Fruit fly (Drosophila melanogaster): ENCODE results near the gene CG14840.

CG14840 gene

DNA sequence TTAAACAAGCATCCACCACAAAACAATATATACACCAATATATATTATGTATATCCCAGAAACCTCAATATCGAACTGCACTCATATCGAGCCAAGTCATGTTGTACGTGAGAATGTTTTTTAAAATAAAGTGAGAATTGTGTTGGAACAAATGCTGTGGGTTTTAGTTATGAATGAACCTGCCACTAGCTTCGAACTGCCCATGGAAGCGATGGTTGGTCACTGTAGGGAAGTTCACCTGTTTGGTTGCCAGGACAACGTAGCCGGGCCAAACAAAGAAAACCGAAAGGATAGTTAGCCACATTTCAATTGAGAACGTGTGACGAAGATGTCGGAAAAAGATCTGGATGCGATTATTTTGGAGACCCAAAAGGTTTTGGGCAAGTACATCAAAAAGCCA is 41.1 kb upstream of the CG14840 start, which contains the start of gene IFT54:
IFT54 (plus strand) TSS at position 301 of the 400 bp plus-strand sequence.
- TF ChIP-seq Rel (GFP tag; optimal IDR thresholded peaks at IDR 0.05), result no peak
- TF ChIP-seq Rel (tag; optimal IDR thresholded peaks at IDR 0.05), result no peak
- TF ChIP-seq usp (GFP tag; optimal IDR thresholded peaks at IDR 0.05), result no peak
- TF ChIP-seq Hr83 (GFP tag; optimal IDR thresholded peaks at IDR 0.05; ENCODE audit: poor library complexity, severe bottlenecking), result no peak
- TF ChIP-seq pan (optimal IDR thresholded peaks at IDR 0.05), result no peak
- no peak for TF ChIP-seq CG9705 (GFP tag; optimal IDR thresholded peaks at IDR 0.05)
- no peak for TF ChIP-seq sv (GFP tag; optimal IDR thresholded peaks at IDR 0.05)
- no peak for TF ChIP-seq Vsx2 (GFP tag; optimal IDR thresholded peaks at IDR 0.05; ENCODE audit: partially characterized antibody)
- TF ChIP-seq tai (GFP tag; optimal IDR thresholded peaks at IDR 0.05), result no peak
- no peak for TF ChIP-seq br (GFP tag; optimal IDR thresholded peaks at IDR 0.05)
- no peak for TF ChIP-seq jim (GFP tag; optimal IDR thresholded peaks at IDR 0.05)
- no peak for TF ChIP-seq Jra (GFP tag; optimal IDR thresholded peaks at IDR 0.05)
- TF ChIP-seq sage (GFP tag; optimal IDR thresholded peaks at IDR 0.05), result no peak
- no peak for TF ChIP-seq Myc (optimal IDR thresholded peaks at IDR 0.05)
- no peak for TF ChIP-seq Dfd (GFP tag; optimal IDR thresholded peaks at IDR 0.05)
- no peak for TF ChIP-seq CrebA (GFP tag; optimal IDR thresholded peaks at IDR 0.05; ENCODE audit: borderline replicate concordance)
- no peak for TF ChIP-seq Sp1 (GFP tag; optimal IDR thresholded peaks at IDR 0.05)
- no peak for TF ChIP-seq dl (GFP tag; optimal IDR thresholded peaks at IDR 0.05; ENCODE audit: insufficient read depth in 1 of 2, partially characterized antibody in 2 of 2)
- TF ChIP-seq h (GFP tag; optimal IDR thresholded peaks at IDR 0.05), result no peak

DNA sequence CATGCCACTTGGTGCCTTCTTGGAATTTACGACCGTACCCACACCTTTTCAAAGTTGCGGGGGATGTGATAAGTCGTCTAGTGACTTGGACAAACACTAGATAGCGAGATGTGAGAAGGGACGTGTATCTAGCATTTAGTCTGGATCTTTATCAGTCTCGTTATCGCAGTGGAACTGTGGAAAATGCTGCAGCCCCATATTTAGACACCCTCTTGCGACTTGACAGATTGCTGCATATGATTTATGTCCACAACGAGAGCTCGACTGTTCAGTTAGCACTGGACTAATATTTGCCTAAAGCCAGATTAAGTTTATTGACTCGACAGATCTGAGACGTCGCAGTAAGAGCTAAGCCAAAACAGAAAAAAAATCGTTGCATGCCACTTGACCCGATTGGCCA is 38.9 kb upstream of the CG14840 start:
- TF ChIP-seq N (GFP tag; optimal IDR thresholded peaks at IDR 0.05) (no peak), psq (GFP tag; optimal IDR thresholded peaks at IDR 0.05) (no peak), sv (GFP tag; optimal IDR thresholded peaks at IDR 0.05) (no peak), Hr83 (GFP tag; optimal IDR thresholded peaks at IDR 0.05; ENCODE audit: poor library complexity, severe bottlenecking) (no peak), h (GFP tag; optimal IDR thresholded peaks at IDR 0.05) (no peak), jim (GFP tag; optimal IDR thresholded peaks at IDR 0.05) (no peak), dsf (GFP tag; optimal IDR thresholded peaks at IDR 0.05; ENCODE audit: borderline replicate concordance) (no peak)

DNA sequence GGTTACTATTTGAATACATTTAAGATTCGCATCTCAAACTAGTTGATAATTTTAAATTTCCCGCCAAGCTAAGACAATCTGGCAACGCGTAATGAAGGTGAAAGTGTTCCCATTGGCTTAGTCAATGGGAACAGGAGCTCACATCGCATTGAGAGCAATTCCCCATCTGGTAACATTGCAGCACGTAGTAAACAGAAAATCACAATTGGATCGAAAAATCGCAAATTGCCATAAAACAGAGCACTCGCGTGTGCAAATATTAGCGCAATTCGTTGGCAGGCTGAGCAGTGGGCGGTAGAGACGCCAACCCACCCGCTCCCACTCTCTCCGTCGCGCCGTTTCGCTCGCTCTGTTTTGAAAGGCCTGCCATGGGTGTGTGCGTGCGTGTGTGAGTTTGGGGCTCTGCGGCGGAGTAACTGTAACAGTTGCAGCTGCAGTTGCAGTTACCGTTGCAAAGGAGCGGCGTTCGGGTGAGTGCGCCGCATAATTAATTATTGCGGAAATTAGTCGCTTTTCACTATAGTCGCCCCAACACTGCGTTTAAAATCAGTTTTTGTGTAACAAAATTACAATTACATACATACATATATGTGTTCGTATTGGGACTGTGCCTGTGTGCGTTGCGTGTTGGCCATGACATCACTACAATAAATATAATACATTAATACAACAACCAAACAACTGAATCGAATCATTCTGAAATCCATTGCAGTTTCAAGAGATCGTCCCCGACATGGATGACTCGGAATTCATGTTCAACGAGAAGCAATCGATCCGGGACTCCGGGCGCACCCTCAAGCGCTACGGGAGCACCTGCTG is 37.3 kb upstream of the CG14840 start:
- no peak for TF ChIP-seq usp (GFP tag; optimal IDR thresholded peaks at IDR 0.05)
- TF ChIP-seq fru (GFP tag; optimal IDR thresholded peaks at IDR 0.05), result no peak
- peak; percentile 45 for TF ChIP-seq h (GFP tag; optimal IDR thresholded peaks at IDR 0.05)
- TF ChIP-seq CrebA (GFP tag; optimal IDR thresholded peaks at IDR 0.05; ENCODE audit: borderline replicate concordance), result no peak
- TF ChIP-seq CG9705 (GFP tag; optimal IDR thresholded peaks at IDR 0.05), result no peak
- peak; percentile 30 for TF ChIP-seq psq (GFP tag; optimal IDR thresholded peaks at IDR 0.05)
- no peak for TF ChIP-seq lola (GFP tag; optimal IDR thresholded peaks at IDR 0.05)
- no peak for TF ChIP-seq Rel (GFP tag; optimal IDR thresholded peaks at IDR 0.05)
- peak; percentile 47 for TF ChIP-seq Rel (tag; optimal IDR thresholded peaks at IDR 0.05)
- TF ChIP-seq foxo (GFP tag; optimal IDR thresholded peaks at IDR 0.05), result no peak
- peak; percentile 33 for TF ChIP-seq OdsH (GFP tag; optimal IDR thresholded peaks at IDR 0.05)
- peak; percentile 1 for TF ChIP-seq N (GFP tag; optimal IDR thresholded peaks at IDR 0.05)
- no peak for TF ChIP-seq woc (GFP tag; optimal IDR thresholded peaks at IDR 0.05)
- TF ChIP-seq Hr83 (GFP tag; optimal IDR thresholded peaks at IDR 0.05; ENCODE audit: poor library complexity, severe bottlenecking), result peak; percentile 50

DNA sequence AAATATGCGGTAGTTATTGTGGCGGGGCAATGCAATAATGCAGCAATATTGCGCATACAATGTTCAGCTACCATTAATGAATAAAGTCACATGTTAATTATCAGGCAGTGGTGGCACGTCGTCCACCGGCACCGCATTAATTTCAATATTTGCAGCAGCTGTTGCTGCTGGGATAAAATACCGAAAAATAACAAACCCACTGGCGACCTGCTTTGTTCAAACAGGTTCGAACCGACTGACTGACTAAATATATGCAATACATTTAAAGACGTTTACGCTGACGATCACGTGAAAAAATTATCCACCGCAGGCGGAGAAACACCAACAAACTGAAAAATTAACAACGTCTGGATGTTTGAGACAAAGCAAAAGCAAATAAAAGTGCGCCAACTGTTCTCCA is 36.5 kb upstream of the CG14840 start:
- TF ChIP-seq Dif (GFP tag; optimal IDR thresholded peaks at IDR 0.05; ENCODE audit: partially characterized antibody) (no peak), Jra (GFP tag; optimal IDR thresholded peaks at IDR 0.05) (no peak), Rel (GFP tag; optimal IDR thresholded peaks at IDR 0.05) (no peak), Rel (tag; optimal IDR thresholded peaks at IDR 0.05) (no peak), pan (optimal IDR thresholded peaks at IDR 0.05) (no peak), Hnf4 (GFP tag; optimal IDR thresholded peaks at IDR 0.05) (no peak), Sp1 (GFP tag; optimal IDR thresholded peaks at IDR 0.05) (no peak), foxo (GFP tag; optimal IDR thresholded peaks at IDR 0.05) (no peak), ey (GFP tag; optimal IDR thresholded peaks at IDR 0.05) (no peak), OdsH (GFP tag; optimal IDR thresholded peaks at IDR 0.05) (no peak), usp (GFP tag; optimal IDR thresholded peaks at IDR 0.05) (no peak), h (GFP tag; optimal IDR thresholded peaks at IDR 0.05) (no peak), rgr (GFP tag; optimal IDR thresholded peaks at IDR 0.05) (no peak), lola (GFP tag; optimal IDR thresholded peaks at IDR 0.05) (no peak), CG9705 (GFP tag; optimal IDR thresholded peaks at IDR 0.05) (no peak), CrebA (GFP tag; optimal IDR thresholded peaks at IDR 0.05; ENCODE audit: borderline replicate concordance) (no peak), sage (GFP tag; optimal IDR thresholded peaks at IDR 0.05) (no peak), N (GFP tag; optimal IDR thresholded peaks at IDR 0.05) (no peak), Abd-B (GFP tag; optimal IDR thresholded peaks at IDR 0.05) (no peak), fru (GFP tag; optimal IDR thresholded peaks at IDR 0.05) (no peak)
